Worm (Caenorhabditis elegans): ENCODE results near the gene H35B03.1.

DNA sequence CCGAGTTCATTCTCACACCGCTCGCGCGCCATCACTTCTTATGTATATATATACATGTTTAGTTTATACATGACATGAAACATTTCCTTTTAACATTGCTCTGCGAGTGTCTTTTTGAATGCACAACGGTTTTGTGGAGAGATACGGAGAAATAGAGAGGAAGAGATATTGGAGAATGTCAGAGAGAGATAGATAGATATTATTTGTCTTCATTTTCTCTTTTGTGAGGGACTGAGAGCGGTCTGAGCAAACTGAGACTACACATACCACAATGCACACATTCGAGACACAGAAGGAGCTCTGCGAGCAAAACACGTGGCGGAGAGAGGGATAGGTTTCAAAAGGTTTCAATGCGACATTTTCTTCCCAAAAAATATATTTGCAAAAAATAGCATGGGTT, 27.9 kb downstream of the H35B03.1 start:
- TF ChIP-seq ets-7 (tag; optimal IDR thresholded peaks at IDR 0.05) = no peak
- no peak for TF ChIP-seq tbx-11 (GFP tag; IDR thresholded peaks at IDR 0.05)
- no peak for TF ChIP-seq ama-1 (optimal IDR thresholded peaks at IDR 0.05)
